Fruit fly (Drosophila melanogaster) whole organism, adult: ENCODE data around the gene Tim8.

ENCODE experiments used
- CG33017 ChIP-seq: fragments of 200-800 bp; sonication (Bioruptor generic); optimal IDR thresholded peaks from 2 replicates; lab custom pipeline; 2018; ENCODE audit warnings: missing biosample characterization, mild to moderate bottlenecking, missing genetic modification characterization, moderate library complexity
- Hr96 ChIP-seq: fragments of 200-800 bp; sonication (Bioruptor generic); optimal IDR thresholded peaks from 2 replicates; lab custom pipeline; 2016; ENCODE audit warnings: missing biosample characterization, missing genetic modification characterization
- bab1 ChIP-seq: fragments of 200-800 bp; sonication (Bioruptor generic); optimal IDR thresholded peaks from 3 replicates; lab custom pipeline; 2019; ENCODE audit warnings: missing biosample characterization, mild to moderate bottlenecking, missing genetic modification characterization, moderate library complexity
- cic ChIP-seq: fragments of 200-800 bp; sonication (Bioruptor generic); optimal IDR thresholded peaks from 2 replicates; lab custom pipeline; 2017; ENCODE audit warnings: missing biosample characterization, mild to moderate bottlenecking, missing genetic modification characterization, moderate library complexity
- cnc ChIP-seq, 2 experiments: fragments of >200 bp; optimal IDR thresholded peaks; 2 replicates each; lab custom pipeline; 2017
- ovo ChIP-seq: fragments of 200-800 bp; sonication (Bioruptor generic); optimal IDR thresholded peaks from 2 replicates; lab custom pipeline; 2016; ENCODE audit warnings: missing biosample characterization, missing genetic modification characterization
- pad ChIP-seq: fragments of 200-800 bp; sonication (Bioruptor generic); optimal IDR thresholded peaks from 3 replicates; lab custom pipeline; 2017; ENCODE audit warnings: missing biosample characterization, missing genetic modification characterization, mild to moderate bottlenecking, moderate library complexity, missing genetic modification reagents
- toe ChIP-seq: fragments of 200-800 bp; sonication (Bioruptor generic); optimal IDR thresholded peaks from 2 replicates; lab custom pipeline; 2016; ENCODE audit warnings: missing biosample characterization, missing genetic modification characterization

- TF ChIP-seq Hr96 (no peak), bab1 (GFP tag; lab: Kevin White, UChicago) (no peak), pad (GFP tag; lab: Kevin White, UChicago) (no peak), toe (GFP tag; lab: Kevin White, UChicago) (no peak), cic (no peak), CG33017 (no peak), ovo (GFP tag; lab: Kevin White, UChicago) (no peak), cnc (optimal IDR thresholded peaks at IDR 0.05; lab: Kevin White, UChicago) (no peak)
Measured at dm6 chrX:11382588-11382987, 14.3 kb downstream of the Tim8 start.
